In the genomic region with DNA sequence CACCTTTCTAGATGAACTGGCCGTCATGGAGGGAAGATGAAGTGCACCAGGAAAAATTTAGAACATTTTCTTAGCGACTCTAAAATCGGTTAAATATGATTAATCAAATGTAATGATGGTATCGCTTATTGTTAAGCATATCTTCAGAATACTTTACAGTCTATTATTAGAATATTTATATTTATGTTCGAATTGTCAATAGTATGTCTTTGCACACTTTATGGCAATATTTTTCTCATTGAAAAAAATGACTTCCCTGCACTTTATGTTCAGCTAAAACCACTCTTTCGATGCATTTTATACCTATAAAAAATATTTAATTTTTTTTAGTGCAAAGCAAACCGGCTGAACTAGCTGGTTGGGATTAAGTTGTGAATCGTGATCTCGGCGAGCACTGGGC, we compare ENCODE assay signal across 4 fruit fly cellular contexts.
A peak's percentile ranks its signal among the peaks of the same experiment; 100 is the strongest.
TF ChIP-seq lines count a peak whose summit lies in the region.

No protein-coding gene starts in this region.

- no peak for TF ChIP-seq CTCF in whole organism, embryonic (GFP tag; optimal IDR thresholded peaks at IDR 0.05; lab: Kevin White, UChicago)

TF ChIP-seq in whole organism, embryonic, 481 proteins besides CTCF, POLR2A, EP300 and RAD21:
- no peak for TF ChIP-seq Ssrp (tag; optimal IDR thresholded peaks at IDR 0.05; lab: Kevin White, UChicago)
- peak; percentile 30 for TF ChIP-seq nom (GFP tag; optimal IDR thresholded peaks at IDR 0.05; lab: Kevin White, UChicago)

TF ChIP-seq in whole organism, prepupa, 60 proteins besides CTCF, POLR2A, EP300 and RAD21 (continues in another document):
- TF ChIP-seq Eip93F (GFP tag; optimal IDR thresholded peaks at IDR 0.05; lab: Kevin White, UChicago): no peak
- no peak for TF ChIP-seq Ets21C (GFP tag; optimal IDR thresholded peaks at IDR 0.05; lab: Kevin White, UChicago)
- peak; percentile 59 for TF ChIP-seq spab (GFP tag; optimal IDR thresholded peaks at IDR 0.05; lab: Kevin White, UChicago)
- TF ChIP-seq Eip78C (GFP tag; lab: Kevin White, UChicago): peak; percentile 92
- TF ChIP-seq CG8319 (GFP tag; optimal IDR thresholded peaks at IDR 0.05; lab: Kevin White, UChicago): peak; percentile 11
- no peak for TF ChIP-seq dsx (GFP tag; optimal IDR thresholded peaks at IDR 0.05; lab: Kevin White, UChicago; ENCODE audit: poor library complexity, severe bottlenecking)
- TF ChIP-seq Hr38 (GFP tag; optimal IDR thresholded peaks at IDR 0.05; lab: Kevin White, UChicago): no peak
- TF ChIP-seq ss (GFP tag; optimal IDR thresholded peaks at IDR 0.05; lab: Kevin White, UChicago): peak; percentile 38 to 64
- peak; percentile 6 for TF ChIP-seq net (GFP tag; optimal IDR thresholded peaks at IDR 0.05; lab: Kevin White, UChicago)
- no peak for TF ChIP-seq Blimp-1 (GFP tag; optimal IDR thresholded peaks at IDR 0.05; lab: Kevin White, UChicago)
- TF ChIP-seq Lpt (GFP tag; optimal IDR thresholded peaks at IDR 0.05; lab: Kevin White, UChicago): peak; percentile 16
- TF ChIP-seq CG10631 (GFP tag; optimal IDR thresholded peaks at IDR 0.05; lab: Kevin White, UChicago): peak; percentile 65
- TF ChIP-seq CG34406 (GFP tag; optimal IDR thresholded peaks at IDR 0.05; lab: Kevin White, UChicago): peak; percentile 30
- peak; percentile 64 for TF ChIP-seq CG3032 (tag; optimal IDR thresholded peaks at IDR 0.05; lab: Kevin White, UChicago)
- peak; percentile 46 for TF ChIP-seq CG15336 (GFP tag; IDR thresholded peaks at IDR 0.05; lab: Robert Waterston, UW)
- peak; percentile 43 for TF ChIP-seq Met (GFP tag; optimal IDR thresholded peaks at IDR 0.05; lab: Kevin White, UChicago)
- TF ChIP-seq CG10669 (GFP tag; optimal IDR thresholded peaks at IDR 0.05; lab: Kevin White, UChicago): peak; percentile 58
- TF ChIP-seq CG31627 (GFP tag; optimal IDR thresholded peaks at IDR 0.05; lab: Kevin White, UChicago): no peak
- peak; percentile 41; the same call in 1 of the 3 replicates for TF ChIP-seq CG6163 (GFP tag; IDR thresholded peaks at IDR 0.05; lab: Robert Waterston, UW)
- TF ChIP-seq Hr39 (GFP tag; optimal IDR thresholded peaks at IDR 0.05; lab: Kevin White, UChicago): no peak
- TF ChIP-seq salr (GFP tag; optimal IDR thresholded peaks at IDR 0.05; lab: Kevin White, UChicago): peak in 1 of 2 experiments; percentile 55
- TF ChIP-seq CG11902 (GFP tag; optimal IDR thresholded peaks at IDR 0.05; lab: Kevin White, UChicago): no peak
- no peak for TF ChIP-seq CG1621 (tag; optimal IDR thresholded peaks at IDR 0.05; lab: Kevin White, UChicago)
- TF ChIP-seq Eip75B (GFP tag; optimal IDR thresholded peaks at IDR 0.05; lab: Kevin White, UChicago): peak; percentile 47
- TF ChIP-seq CG9139 (GFP tag; optimal IDR thresholded peaks at IDR 0.05; lab: Kevin White, UChicago): peak; percentile 39
- peak; percentile 34 for TF ChIP-seq CG6276 (GFP tag; optimal IDR thresholded peaks at IDR 0.05; lab: Kevin White, UChicago)
- no peak for TF ChIP-seq CG11294 (GFP tag; IDR thresholded peaks at IDR 0.05; lab: Robert Waterston, UW)
- TF ChIP-seq CG3919 (GFP tag; optimal IDR thresholded peaks at IDR 0.05; lab: Kevin White, UChicago): peak; percentile 69

TF ChIP-seq in whole organism, pupa, 21 proteins besides CTCF, POLR2A, EP300 and RAD21:
- no peak for TF ChIP-seq CG4496 (GFP tag; IDR thresholded peaks at IDR 0.05; lab: Robert Waterston, UW)
- peak; percentile 16 for TF ChIP-seq Pif1B (GFP tag; optimal IDR thresholded peaks at IDR 0.05; lab: Kevin White, UChicago)
- TF ChIP-seq Snoo (tag; optimal IDR thresholded peaks at IDR 0.05; lab: Kevin White, UChicago): no peak
- peak; percentile 51 for TF ChIP-seq CG17806 (tag; optimal IDR thresholded peaks at IDR 0.05; lab: Kevin White, UChicago)
- peak; percentile 62 for TF ChIP-seq CG9948 (tag; optimal IDR thresholded peaks at IDR 0.05; lab: Kevin White, UChicago)
- peak; percentile 55 for TF ChIP-seq CG15710 (tag; optimal IDR thresholded peaks at IDR 0.05; lab: Kevin White, UChicago)
- no peak for TF ChIP-seq fd96Ca (GFP tag; IDR thresholded peaks at IDR 0.05; lab: Robert Waterston, UW)
- TF ChIP-seq CG34367 (tag; optimal IDR thresholded peaks at IDR 0.05; lab: Kevin White, UChicago): peak; percentile 20
- TF ChIP-seq CG12605 (GFP tag; IDR thresholded peaks at IDR 0.05; lab: Robert Waterston, UW): no peak
- peak; percentile 32 for TF ChIP-seq Pif1A (GFP tag; optimal IDR thresholded peaks at IDR 0.05; lab: Kevin White, UChicago)
- no peak for TF ChIP-seq rn (GFP tag; IDR thresholded peaks at IDR 0.05; lab: Robert Waterston, UW)
- TF ChIP-seq Ets98B (GFP tag; IDR thresholded peaks at IDR 0.05; lab: Robert Waterston, UW): no peak
- TF ChIP-seq CG13204 (GFP tag; optimal IDR thresholded peaks at IDR 0.05; lab: Kevin White, UChicago): no peak
- TF ChIP-seq CG14655 (GFP tag; optimal IDR thresholded peaks at IDR 0.05; lab: Kevin White, UChicago): peak; percentile 81
- no peak for TF ChIP-seq D1 (tag; optimal IDR thresholded peaks at IDR 0.05; lab: Kevin White, UChicago)
- no peak for TF ChIP-seq CG10348 (GFP tag; IDR thresholded peaks at IDR 0.05; lab: Robert Waterston, UW)
- peak; percentile 73 for TF ChIP-seq CG8159 (tag; optimal IDR thresholded peaks at IDR 0.05; lab: Kevin White, UChicago)
- TF ChIP-seq CG8301 (tag; optimal IDR thresholded peaks at IDR 0.05; lab: Kevin White, UChicago): peak; percentile 69
- no peak for TF ChIP-seq EcR (GFP tag; optimal IDR thresholded peaks at IDR 0.05; lab: Kevin White, UChicago)
- TF ChIP-seq CG32121 (GFP tag; IDR thresholded peaks at IDR 0.05; lab: Robert Waterston, UW): no peak
- no peak for TF ChIP-seq gl (tag; optimal IDR thresholded peaks at IDR 0.05; lab: Kevin White, UChicago)
TF ChIP-seq in whole organism, pupa: peak in this region for 9.

TF ChIP-seq in whole organism, wandering third instar larva, 38 proteins besides CTCF, POLR2A, EP300 and RAD21:
- TF ChIP-seq Myc (optimal IDR thresholded peaks at IDR 0.05; lab: Kevin White, UChicago): no peak
- no peak for TF ChIP-seq usp (GFP tag; optimal IDR thresholded peaks at IDR 0.05; lab: Kevin White, UChicago)
- TF ChIP-seq jim (GFP tag; optimal IDR thresholded peaks at IDR 0.05; lab: Kevin White, UChicago): no peak
- TF ChIP-seq brk (GFP tag; optimal IDR thresholded peaks at IDR 0.05; lab: Kevin White, UChicago): no peak
- TF ChIP-seq Rel (GFP tag; optimal IDR thresholded peaks at IDR 0.05; lab: Kevin White, UChicago): no peak
- TF ChIP-seq Rel (tag; optimal IDR thresholded peaks at IDR 0.05; lab: Kevin White, UChicago): no peak
- no peak for TF ChIP-seq Jra (GFP tag; optimal IDR thresholded peaks at IDR 0.05; lab: Kevin White, UChicago)
- peak; percentile 30 for TF ChIP-seq Sp1 (GFP tag; optimal IDR thresholded peaks at IDR 0.05; lab: Kevin White, UChicago)
- TF ChIP-seq h (GFP tag; optimal IDR thresholded peaks at IDR 0.05; lab: Kevin White, UChicago): peak; percentile 24
- no peak for TF ChIP-seq Dfd (GFP tag; optimal IDR thresholded peaks at IDR 0.05; lab: Kevin White, UChicago)
- no peak for TF ChIP-seq Vsx2 (GFP tag; optimal IDR thresholded peaks at IDR 0.05; lab: Kevin White, UChicago; ENCODE audit: partially characterized antibody)
- peak in 1 of 2 experiments; percentile 21 for TF ChIP-seq foxo (GFP tag; optimal IDR thresholded peaks at IDR 0.05; lab: Kevin White, UChicago)
- no peak for TF ChIP-seq ey (GFP tag; optimal IDR thresholded peaks at IDR 0.05; lab: Kevin White, UChicago)
- TF ChIP-seq dl (GFP tag; optimal IDR thresholded peaks at IDR 0.05; lab: Kevin White, UChicago; ENCODE audit: insufficient read depth in 1 of 2, partially characterized antibody in 2 of 2): no peak
- no peak for TF ChIP-seq GATAd (GFP tag; optimal IDR thresholded peaks at IDR 0.05; lab: Kevin White, UChicago)
- TF ChIP-seq HLH106 (tag; optimal IDR thresholded peaks at IDR 0.05; lab: Kevin White, UChicago): peak; percentile 39
- peak; percentile 9 for TF ChIP-seq psq (GFP tag; optimal IDR thresholded peaks at IDR 0.05; lab: Kevin White, UChicago)
- TF ChIP-seq sv (GFP tag; optimal IDR thresholded peaks at IDR 0.05; lab: Kevin White, UChicago): no peak
- TF ChIP-seq woc (GFP tag; optimal IDR thresholded peaks at IDR 0.05; lab: Kevin White, UChicago): no peak
- no peak for TF ChIP-seq pan (optimal IDR thresholded peaks at IDR 0.05; lab: Kevin White, UChicago)
- peak; percentile 3 for TF ChIP-seq rgr (GFP tag; optimal IDR thresholded peaks at IDR 0.05; lab: Kevin White, UChicago)
